Fruit fly (Drosophila melanogaster): ENCODE measurements around the gene Arfrp1.

The Arfrp1 gene

dm6 chrX:9141219-9141618 lies 34.4 kb downstream of the Arfrp1 start (continued):
- TF ChIP-seq CG10431 (GFP tag; optimal IDR thresholded peaks at IDR 0.05) (no peak), CG8290 (GFP tag; optimal IDR thresholded peaks at IDR 0.05) (peak; percentile 61), CG8290 (tag; optimal IDR thresholded peaks at IDR 0.05) (peak in 1 of 2 experiments; percentile 8), ERR (GFP tag; optimal IDR thresholded peaks at IDR 0.05) (peak; percentile 17), CTCF (GFP tag; optimal IDR thresholded peaks at IDR 0.05) (no peak), run (tag; optimal IDR thresholded peaks at IDR 0.05) (peak; percentile 22), unc-4 (GFP tag; IDR thresholded peaks at IDR 0.05; ENCODE audit: partially characterized antibody) (no peak), CG32772 (GFP tag; IDR thresholded peaks at IDR 0.05) (peak; percentile 78), Hr39 (optimal IDR thresholded peaks at IDR 0.05) (no peak), C15 (GFP tag; IDR thresholded peaks at IDR 0.05) (0 out of 3 replicates have a peak, but pooled peaks have one; percentile 44), Drgx (GFP tag; IDR thresholded peaks at IDR 0.05) (peak; percentile 87), tio (GFP tag; optimal IDR thresholded peaks at IDR 0.05) (no peak), rib (GFP tag; IDR thresholded peaks at IDR 0.05) (no peak), disco-r (GFP tag; optimal IDR thresholded peaks at IDR 0.05) (no peak), CG4820 (GFP tag; optimal IDR thresholded peaks at IDR 0.05) (peak; percentile 70), gsb (GFP tag; IDR thresholded peaks at IDR 0.05) (peak; percentile 60), nerfin-2 (GFP tag; IDR thresholded peaks at IDR 0.05; ENCODE audit: partially characterized antibody) (no peak), CG9932 (GFP tag; IDR thresholded peaks at IDR 0.05) (peak; percentile 72), CG5180 (GFP tag; optimal IDR thresholded peaks at IDR 0.05) (peak; percentile 71), sd (tag; optimal IDR thresholded peaks at IDR 0.05) (peak; percentile 36), CHES-1-like (GFP tag; optimal IDR thresholded peaks at IDR 0.05) (peak; percentile 59), CG6654 (GFP tag; optimal IDR thresholded peaks at IDR 0.05) (no peak), CG13296 (GFP tag; optimal IDR thresholded peaks at IDR 0.05) (peak; percentile 50), CG12659 (GFP tag; optimal IDR thresholded peaks at IDR 0.05) (peak; percentile 58), gce (GFP tag; IDR thresholded peaks at IDR 0.05) (peak; percentile 64; the same call in 2 of the 3 replicates), CG14860 (GFP tag; IDR thresholded peaks at IDR 0.05; ENCODE audit: partially characterized antibody) (no peak), jing (GFP tag; optimal IDR thresholded peaks at IDR 0.05) (peak; percentile 43), CG43689 (GFP tag; IDR thresholded peaks at IDR 0.05) (peak; percentile 30; the same call in 1 of the 2 replicates), Neu2 (GFP tag; optimal IDR thresholded peaks at IDR 0.05; ENCODE audit: borderline replicate concordance) (no peak), Oaz (GFP tag; IDR thresholded peaks at IDR 0.05) (peak; percentile 75), CG7372 (GFP tag; IDR thresholded peaks at IDR 0.05) (peak; percentile 72), HLH54F (GFP tag; optimal IDR thresholded peaks at IDR 0.05) (peak; percentile 51), bbx (GFP tag; IDR thresholded peaks at IDR 0.05; ENCODE audit: partially characterized antibody) (no peak), CG13894 (tag; optimal IDR thresholded peaks at IDR 0.05) (peak; percentile 31), hbn (GFP tag; IDR thresholded peaks at IDR 0.05; ENCODE audit: partially characterized antibody) (no peak), CG7271 (tag; optimal IDR thresholded peaks at IDR 0.05) (no peak), CG4707 (GFP tag; optimal IDR thresholded peaks at IDR 0.05) (peak; percentile 45), CG11696 (GFP tag; IDR thresholded peaks at IDR 0.05) (peak; percentile 38; the same call in 1 of the 2 replicates), CG15601 (tag; optimal IDR thresholded peaks at IDR 0.05) (peak; percentile 55), CG30020 (tag; optimal IDR thresholded peaks at IDR 0.05) (peak; percentile 45), Lhr (GFP tag; optimal IDR thresholded peaks at IDR 0.05) (peak; percentile 3), MBD-R2 (GFP tag; IDR thresholded peaks at IDR 0.05) (peak; percentile 62), MESR4 (GFP tag; optimal IDR thresholded peaks at IDR 0.05) (peak; percentile 32), klu (GFP tag; IDR thresholded peaks at IDR 0.05) (peak; percentile 45; the same call in 1 of the 2 replicates), Hmr (GFP tag; optimal IDR thresholded peaks at IDR 0.05) (no peak), Fer1 (GFP tag; optimal IDR thresholded peaks at IDR 0.05) (peak; percentile 73), CG12391 (tag; optimal IDR thresholded peaks at IDR 0.05) (peak; percentile 65), HLH3B (GFP tag; IDR thresholded peaks at IDR 0.05) (peak; percentile 88), dmrt99B (tag; optimal IDR thresholded peaks at IDR 0.05) (no peak), twi (tag; optimal IDR thresholded peaks at IDR 0.05) (peak; percentile 24), abd-A (tag; optimal IDR thresholded peaks at IDR 0.05) (no peak), eyg (GFP tag; optimal IDR thresholded peaks at IDR 0.05) (no peak)

All from whole organism, embryonic.